Worm (Caenorhabditis elegans) whole organism, L3 larva: ENCODE results near the gene T04G9.7.

Experiments
- ceh-28 ChIP-seq: fragments of 150-350 bp; optimal IDR thresholded peaks from 2 replicates; lab custom pipeline; 2014; ENCODE audit warnings: missing biosample characterization, missing genetic modification reagents, missing genetic modification characterization
- fkh-10 ChIP-seq: sonication (generic microtip); optimal IDR thresholded peaks from 2 replicates; lab custom pipeline; 2017; ENCODE audit warnings: missing biosample characterization, missing genetic modification reagents, missing genetic modification characterization
- jun-1 ChIP-seq: fragments of 150-350 bp; optimal IDR thresholded peaks from 2 replicates; lab custom pipeline; 2014; ENCODE audit warnings: missing biosample characterization, missing genetic modification reagents, missing genetic modification characterization
- skn-1 ChIP-seq: fragments of 150-350 bp; optimal IDR thresholded peaks from 2 replicates; lab custom pipeline; 2014; ENCODE audit warnings: missing biosample characterization, missing genetic modification characterization
- zag-1 ChIP-seq: fragments of 150-350 bp; optimal IDR thresholded peaks from 2 replicates; lab custom pipeline; 2014; ENCODE audit warnings: missing biosample characterization, missing genetic modification characterization

- TF ChIP-seq jun-1 (tag; lab: Kevin White, UChicago) (no peak), ceh-28 (tag; lab: Kevin White, UChicago) (no peak), zag-1 (tag; lab: Kevin White, UChicago) (no peak), fkh-10 (GFP tag; lab: Kevin White, UChicago) (no peak), skn-1 (tag; lab: Kevin White, UChicago) (no peak)
These were observed 44.8 kb upstream of the T04G9.7 start, which contains the start of gene sli-1 for ce11 chrX:725868-726267.
